Worm (Caenorhabditis elegans): ENCODE data around the gene F59D12.2.

DNA sequence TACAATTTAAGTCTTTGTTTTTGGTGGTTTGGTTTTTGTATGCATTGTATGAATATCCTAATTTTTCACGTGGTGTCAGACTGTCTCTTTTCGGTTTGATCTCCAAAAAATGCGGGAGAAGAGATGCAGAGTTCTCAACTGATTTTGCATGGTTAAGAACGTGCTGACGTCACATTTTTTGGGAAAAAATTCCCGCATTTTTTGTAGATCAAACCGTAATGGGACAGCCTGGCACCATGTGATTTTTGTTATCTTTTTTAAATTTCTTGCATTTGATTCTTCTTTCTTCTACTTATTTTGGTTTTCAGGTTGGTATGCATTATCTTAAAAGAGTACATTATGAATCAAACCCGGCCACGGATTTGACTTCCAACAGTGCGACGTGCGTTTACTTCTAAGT lies 45.8 kb upstream of the F59D12.2 start, which contains the start of gene ZK662.5:
- TF ChIP-seq scrt-1 (GFP tag; IDR thresholded peaks at IDR 0.05): no peak
- TF ChIP-seq aly-1 (tag; optimal IDR thresholded peaks at IDR 0.05): no peak
- no peak for TF ChIP-seq sea-1 (GFP tag; conservative IDR thresholded peaks at IDR 0.05)
- TF ChIP-seq hnd-1 (tag; optimal IDR thresholded peaks at IDR 0.05): no peak
- no peak for TF ChIP-seq ceh-13 (GFP tag; optimal IDR thresholded peaks at IDR 0.05)
- TF ChIP-seq tbx-37 (GFP tag; conservative IDR thresholded peaks at IDR 0.05): no peak
- no peak for TF ChIP-seq pes-1 (GFP tag; IDR thresholded peaks at IDR 0.05)
- no peak for TF ChIP-seq ama-1 (optimal IDR thresholded peaks at IDR 0.05)
- TF ChIP-seq hmbx-1 (tag; optimal IDR thresholded peaks at IDR 0.05): no peak
- TF ChIP-seq tbx-11 (GFP tag; IDR thresholded peaks at IDR 0.05): no peak

Data from whole organism, early embryonic.